Fruit fly (Drosophila melanogaster): ENCODE results near the gene Archease.
A peak's percentile ranks its signal among the peaks of the same experiment; 100 is the strongest.

DNA sequence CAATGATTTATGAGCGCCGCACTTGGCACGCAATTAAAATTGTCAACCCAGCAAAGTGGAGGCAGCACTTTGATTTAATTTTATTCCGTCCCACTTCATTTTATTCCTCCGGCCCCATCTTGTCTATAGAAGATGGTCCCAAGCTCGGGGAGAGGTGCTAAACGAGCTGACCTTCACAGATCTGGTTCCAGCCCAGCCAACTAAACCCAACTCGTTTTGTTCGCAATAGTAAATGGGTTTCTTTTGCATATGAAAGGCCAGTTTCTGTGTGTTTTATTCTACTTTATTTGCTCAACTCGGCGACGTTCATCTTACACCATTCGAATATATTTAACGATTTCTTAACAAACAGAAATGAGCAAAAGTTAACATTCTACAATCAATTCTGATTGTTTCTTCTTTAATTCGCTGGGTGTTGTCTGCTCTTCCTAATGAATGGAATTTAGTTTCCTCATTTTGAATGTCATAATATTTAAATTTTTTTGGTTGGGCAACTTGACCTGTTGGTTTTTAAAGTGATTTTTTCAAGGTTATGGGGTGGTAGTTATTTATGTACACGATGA lies 30.4 kb upstream of the Archease start:
- TF ChIP-seq CG14655 (GFP tag; optimal IDR thresholded peaks at IDR 0.05) (no peak), CG9948 (tag; optimal IDR thresholded peaks at IDR 0.05) (no peak), Ets98B (GFP tag; IDR thresholded peaks at IDR 0.05) (no peak), CG32121 (GFP tag; IDR thresholded peaks at IDR 0.05) (no peak), CG12605 (GFP tag; IDR thresholded peaks at IDR 0.05) (no peak), CG8159 (tag; optimal IDR thresholded peaks at IDR 0.05) (no peak), EcR (GFP tag; optimal IDR thresholded peaks at IDR 0.05) (peak; percentile 54)

Data from whole organism, pupa.